Worm (Caenorhabditis elegans): ENCODE results near the gene K09G1.2.

DNA sequence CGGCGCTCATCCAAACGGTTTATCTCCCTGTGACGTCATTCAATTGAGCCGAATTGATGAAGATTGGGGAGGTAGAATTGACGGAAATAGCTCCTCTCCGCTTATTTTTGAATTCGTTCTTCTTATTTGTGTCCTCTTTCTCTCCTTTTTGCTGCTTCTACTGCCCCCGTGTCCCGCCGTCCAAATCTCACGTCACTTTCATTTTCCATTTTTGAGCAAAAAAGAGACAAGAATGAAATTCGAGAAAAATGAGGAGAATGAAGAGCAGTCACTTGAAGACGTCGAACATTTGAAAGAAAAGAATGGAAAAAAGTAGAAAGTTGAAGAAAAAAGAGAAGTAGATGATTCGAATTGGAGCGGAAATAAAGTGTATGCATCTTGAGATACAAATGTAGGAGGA lies 26.8 kb upstream of the K09G1.2 start:
- TF ChIP-seq unc-39 (tag; optimal IDR thresholded peaks at IDR 0.05) (no peak), jun-1 (tag; optimal IDR thresholded peaks at IDR 0.05) (no peak), nhr-77 (tag; optimal IDR thresholded peaks at IDR 0.05) (no peak), ama-1 (optimal IDR thresholded peaks at IDR 0.05) (no peak), mdl-1 (tag; optimal IDR thresholded peaks at IDR 0.05) (no peak), lsy-12 (tag; optimal IDR thresholded peaks at IDR 0.05) (no peak), skn-1 (tag; optimal IDR thresholded peaks at IDR 0.05) (no peak), elt-3 (tag; optimal IDR thresholded peaks at IDR 0.05) (no peak), fos-1 (tag; optimal IDR thresholded peaks at IDR 0.05) (no peak), nfya-1 (tag; optimal IDR thresholded peaks at IDR 0.05; ENCODE audit: insufficient read depth) (peak; percentile 25), pha-4 (tag; optimal IDR thresholded peaks at IDR 0.05) (no peak), nhr-67 (tag; optimal IDR thresholded peaks at IDR 0.05) (no peak), ztf-11 (tag; optimal IDR thresholded peaks at IDR 0.05) (no peak), zag-1 (tag; optimal IDR thresholded peaks at IDR 0.05) (no peak)

Measured in whole organism, L3 larva.